Fruit fly (Drosophila melanogaster) whole organism, pupa: ENCODE data around the gene alpha-Man-Ia.

ENCODE experiments used
- CG12605 ChIP-seq: fragments of 200-800 bp; sonication (Bioruptor generic); IDR thresholded peaks from 2 replicates; pipeline ENCODE4 v1.3.6; 2022; ENCODE audit warnings: missing biosample characterization, missing genetic modification characterization
- CG15710 ChIP-seq: fragments of 200-800 bp; sonication (Bioruptor generic); optimal IDR thresholded peaks from 2 replicates; lab custom pipeline; 2018; ENCODE audit warnings: missing biosample characterization, mild to moderate bottlenecking, missing genetic modification characterization, moderate library complexity
- CG17806 ChIP-seq: fragments of 200-800 bp; sonication (Bioruptor generic); optimal IDR thresholded peaks from 2 replicates; lab custom pipeline; 2018; ENCODE audit warnings: missing biosample characterization, mild to moderate bottlenecking, missing genetic modification characterization, moderate library complexity
- CG8159 ChIP-seq: fragments of 200-800 bp; sonication (Bioruptor generic); optimal IDR thresholded peaks from 3 replicates; lab custom pipeline; 2018; ENCODE audit warnings: missing biosample characterization, mild to moderate bottlenecking, missing genetic modification characterization, moderate library complexity
- CG9948 ChIP-seq: fragments of 200-800 bp; sonication (Bioruptor generic); optimal IDR thresholded peaks from 2 replicates; lab custom pipeline; 2018; ENCODE audit warnings: missing biosample characterization, mild to moderate bottlenecking, missing genetic modification characterization, moderate library complexity
- EcR ChIP-seq: fragments of 200-800 bp; sonication (Bioruptor generic); optimal IDR thresholded peaks from 3 replicates; lab custom pipeline; 2019; ENCODE audit warnings: missing biosample characterization, missing genetic modification characterization, mild to moderate bottlenecking, moderate library complexity, missing genetic modification reagents
- Ets98B ChIP-seq: fragments of 200-800 bp; sonication (Bioruptor generic); IDR thresholded peaks from 2 replicates; pipeline ENCODE4 v1.3.6; 2022; ENCODE audit warnings: missing biosample characterization, missing genetic modification characterization
- rn ChIP-seq: fragments of 200-800 bp; sonication (Bioruptor generic); IDR thresholded peaks from 2 replicates; pipeline ENCODE4 v1.3.6; 2022; ENCODE audit warnings: missing biosample characterization, missing genetic modification characterization

- no peak for TF ChIP-seq Ets98B
- TF ChIP-seq EcR (GFP tag; lab: Kevin White, UChicago), result peak; percentile 14
- no peak for TF ChIP-seq rn (GFP tag; lab: Robert Waterston, UW)
- no peak for TF ChIP-seq CG9948 (tag; lab: Kevin White, UChicago)
- TF ChIP-seq CG15710 (tag; lab: Kevin White, UChicago), result no peak
- TF ChIP-seq CG12605 (GFP tag; lab: Robert Waterston, UW), result no peak
- TF ChIP-seq CG17806 (tag; lab: Kevin White, UChicago), result no peak
- no peak for TF ChIP-seq CG8159 (tag; lab: Kevin White, UChicago)
Measured at dm6 chrX:10263957-10264248, 61.9 kb downstream of the alpha-Man-Ia start.
